Fruit fly (Drosophila melanogaster): ENCODE measurements around the gene spri.

spri gene

DNA sequence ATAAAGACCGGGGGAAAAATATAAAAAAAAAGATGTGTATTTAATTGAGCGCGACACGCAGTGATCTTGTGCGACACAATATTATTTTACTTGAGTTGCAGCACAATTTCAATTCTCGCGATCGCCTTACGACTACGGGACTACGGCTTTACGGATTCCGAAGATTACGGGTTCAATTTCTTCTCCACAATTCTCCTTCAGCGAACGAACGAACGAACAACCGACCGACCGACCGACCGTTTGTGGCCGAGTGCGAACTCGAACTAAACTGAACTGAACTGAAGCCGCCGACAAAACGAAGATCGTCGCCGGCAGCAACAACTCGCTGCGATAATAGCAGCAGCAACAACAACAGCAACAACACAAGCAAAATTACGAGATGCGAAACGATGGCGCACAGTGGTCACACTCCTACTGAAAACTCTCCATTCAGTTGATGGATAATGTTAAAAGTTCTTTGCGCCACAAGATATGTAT is at the start of gene spri:
TSS of gene spri (minus strand) at position 265 of the 477 bp plus-strand sequence.
- TF ChIP-seq CG15514 (GFP tag; optimal IDR thresholded peaks at IDR 0.05) (no peak), CG13296 (GFP tag; optimal IDR thresholded peaks at IDR 0.05) (no peak), ci (GFP tag; IDR thresholded peaks at IDR 0.05) (peak; percentile 54; the same call in 2 of the 3 replicates), CG2199 (GFP tag; IDR thresholded peaks at IDR 0.05) (0 out of 3 replicates have a peak, but pooled peaks have one; percentile 47), Rfx (GFP tag; IDR thresholded peaks at IDR 0.05) (peak; percentile 43), D19B (GFP tag; optimal IDR thresholded peaks at IDR 0.05) (no peak), chif (GFP tag; optimal IDR thresholded peaks at IDR 0.05) (no peak), Atf6 (GFP tag; IDR thresholded peaks at IDR 0.05) (0 out of 2 replicates have a peak, but pooled peaks have one; percentile 31), Myb (GFP tag; optimal IDR thresholded peaks at IDR 0.05) (no peak), oc (tag; optimal IDR thresholded peaks at IDR 0.05) (no peak), her (GFP tag; optimal IDR thresholded peaks at IDR 0.05) (peak; percentile 17), caup (GFP tag; optimal IDR thresholded peaks at IDR 0.05; ENCODE audit: severe bottlenecking) (no peak), CG30431 (GFP tag; optimal IDR thresholded peaks at IDR 0.05) (no peak), Ada2b (GFP tag; IDR thresholded peaks at IDR 0.05) (no peak), Oaz (GFP tag; IDR thresholded peaks at IDR 0.05) (no peak), CG10321 (GFP tag; IDR thresholded peaks at IDR 0.05) (no peak), B-H2 (GFP tag; optimal IDR thresholded peaks at IDR 0.05) (no peak), Adf1 (GFP tag; IDR thresholded peaks at IDR 0.05) (peak; percentile 62), az2 (GFP tag; optimal IDR thresholded peaks at IDR 0.05) (no peak), prd (optimal IDR thresholded peaks at IDR 0.05) (no peak), prd (GFP tag; IDR thresholded peaks at IDR 0.05) (0 out of 3 replicates have a peak, but pooled peaks have one; percentile 5), CG1603 (tag; optimal IDR thresholded peaks at IDR 0.05) (peak; percentile 36), Hr51 (GFP tag; optimal IDR thresholded peaks at IDR 0.05) (peak in 1 of 2 experiments; percentile 33), Aef1 (GFP tag; IDR thresholded peaks at IDR 0.05) (peak; percentile 32; the same call in 1 of the 3 replicates), CG10462 (GFP tag; optimal IDR thresholded peaks at IDR 0.05) (no peak), Sox102F (GFP tag; optimal IDR thresholded peaks at IDR 0.05) (peak; percentile 31), Awh (GFP tag; IDR thresholded peaks at IDR 0.05) (0 out of 2 replicates have a peak, but pooled peaks have one; percentile 10), unpg (GFP tag; optimal IDR thresholded peaks at IDR 0.05) (peak; percentile 6), CG3838 (GFP tag; optimal IDR thresholded peaks at IDR 0.05) (no peak), CHES-1-like (GFP tag; optimal IDR thresholded peaks at IDR 0.05) (no peak), Hmr (GFP tag; optimal IDR thresholded peaks at IDR 0.05) (peak; percentile 17), pan (optimal IDR thresholded peaks at IDR 0.05) (no peak), pan (GFP tag; optimal IDR thresholded peaks at IDR 0.05 in 1 of 2, IDR thresholded peaks at IDR 0.05 in 1 of 2) (peak in 1 of 2 experiments; percentile 10), CG11398 (GFP tag; optimal IDR thresholded peaks at IDR 0.05) (no peak), CkIIα-i1 (GFP tag; IDR thresholded peaks at IDR 0.05) (no peak), HmgD (GFP tag; optimal IDR thresholded peaks at IDR 0.05) (no peak), Meics (GFP tag; optimal IDR thresholded peaks at IDR 0.05) (peak; percentile 6), sna (GFP tag; IDR thresholded peaks at IDR 0.05; ENCODE audit: partially characterized antibody) (0 out of 2 replicates have a peak, but pooled peaks have one; percentile 18), amos (GFP tag; IDR thresholded peaks at IDR 0.05; ENCODE audit: partially characterized antibody) (peak; percentile 12; the same call in 1 of the 2 replicates), CG2120 (GFP tag; optimal IDR thresholded peaks at IDR 0.05) (peak; percentile 1), CG17328 (GFP tag; IDR thresholded peaks at IDR 0.05) (0 out of 2 replicates have a peak, but pooled peaks have one; percentile 19), Bgb (GFP tag; IDR thresholded peaks at IDR 0.05; ENCODE audit: partially characterized antibody) (peak; percentile 48; the same call in 1 of the 2 replicates), tup (GFP tag; optimal IDR thresholded peaks at IDR 0.05) (no peak), CG13894 (tag; optimal IDR thresholded peaks at IDR 0.05) (peak; percentile 1), nom (GFP tag; optimal IDR thresholded peaks at IDR 0.05) (peak; percentile 88), Six4 (GFP tag; optimal IDR thresholded peaks at IDR 0.05) (peak; percentile 4), lbe (GFP tag; optimal IDR thresholded peaks at IDR 0.05) (peak; percentile 27), row (GFP tag; IDR thresholded peaks at IDR 0.05) (peak; percentile 57), pum (GFP tag; optimal IDR thresholded peaks at IDR 0.05) (no peak), Dek (tag; optimal IDR thresholded peaks at IDR 0.05) (no peak)

Data from whole organism, embryonic.